Worm (Caenorhabditis elegans): Measurements from ENCODE around the gene srsy-2.

DNA sequence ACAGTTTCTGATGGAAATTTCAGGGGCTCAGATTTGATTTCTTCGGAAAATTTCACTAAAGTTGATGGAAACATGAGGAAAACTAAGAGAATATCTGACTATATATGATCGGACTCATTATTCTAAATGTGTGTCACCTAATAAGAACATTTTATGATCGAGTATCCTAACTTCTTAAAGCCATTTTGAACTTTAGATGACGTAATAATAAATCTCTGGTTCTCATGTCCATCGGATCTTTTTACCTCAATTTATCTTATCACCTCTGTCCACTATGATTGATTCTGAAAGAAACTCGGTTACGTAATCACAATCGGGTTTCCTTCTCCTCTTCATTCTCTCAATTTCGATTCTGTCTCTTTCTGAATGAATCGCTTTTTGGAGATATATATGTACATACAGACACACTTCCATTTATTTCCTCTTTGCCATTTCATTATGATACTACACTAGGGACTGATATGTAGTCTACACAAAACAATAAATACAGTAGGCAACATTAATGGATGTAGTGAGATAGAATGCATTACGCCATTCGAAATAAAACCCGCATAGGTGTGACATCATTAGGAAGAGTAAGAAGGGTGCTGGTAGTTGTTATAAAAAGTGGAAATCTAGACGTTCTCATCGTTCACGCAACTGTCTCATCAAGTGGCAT, 30.5 kb upstream of the srsy-2 start:
- no peak for TF ChIP-seq nhr-12 (tag; optimal IDR thresholded peaks at IDR 0.05)
- TF ChIP-seq mep-1 (tag; optimal IDR thresholded peaks at IDR 0.05): no peak
- no peak for TF ChIP-seq lin-13 (tag; optimal IDR thresholded peaks at IDR 0.05)
- no peak for TF ChIP-seq M03D4.4 (tag; optimal IDR thresholded peaks at IDR 0.05)
- TF ChIP-seq bed-3 (GFP tag; optimal IDR thresholded peaks at IDR 0.05): no peak
- no peak for TF ChIP-seq flh-1 (GFP tag; optimal IDR thresholded peaks at IDR 0.05)
- TF ChIP-seq ces-1 (GFP tag; optimal IDR thresholded peaks at IDR 0.05): no peak
- TF ChIP-seq unc-39 (tag; optimal IDR thresholded peaks at IDR 0.05): no peak
- TF ChIP-seq pha-4 (tag; optimal IDR thresholded peaks at IDR 0.05): no peak
- no peak for TF ChIP-seq elt-1 (tag; optimal IDR thresholded peaks at IDR 0.05; ENCODE audit: borderline replicate concordance, insufficient read depth)
- TF ChIP-seq zip-8 (tag; optimal IDR thresholded peaks at IDR 0.05): peak; percentile 98
- TF ChIP-seq ztf-11 (tag; optimal IDR thresholded peaks at IDR 0.05): no peak
- no peak for TF ChIP-seq snpc-4 (tag; optimal IDR thresholded peaks at IDR 0.05)
